Worm (Caenorhabditis elegans) whole organism, L1 larva: ENCODE measurements around the gene acer-1.
A peak's percentile ranks its signal among the peaks of the same experiment; 100 is the strongest.

Experiments
- ama-1 ChIP-seq: fragments of 150-350 bp; optimal IDR thresholded peaks from 2 replicates; lab custom pipeline; 2014
- dpl-1 ChIP-seq, 3 experiments: fragments of 150-350 bp in 2 of 3; sonication (generic microtip) in 1 of 3; optimal IDR thresholded peaks; 2 replicates each; lab custom pipeline; 2014 to 2017; ENCODE audit warnings: missing biosample characterization in 3 of 3, missing genetic modification characterization in 3 of 3, missing genetic modification reagents in 3 of 3
- elt-2 ChIP-seq: sonication (generic microtip); optimal IDR thresholded peaks from 2 replicates; lab custom pipeline; 2016; ENCODE audit warnings: missing genetic modification characterization, mild to moderate bottlenecking, inconsistent platforms, missing compliant biosample characterization, missing genetic modification reagents
- elt-3 ChIP-seq, 6 experiments: fragments of 150-350 bp in 1 of 6; sonication (generic microtip); optimal IDR thresholded peaks; 2 replicates each; lab custom pipeline; 2017 to 2018; ENCODE audit warnings: missing biosample characterization in 6 of 6, missing genetic modification characterization in 6 of 6, inconsistent platforms in 1 of 6
- fkh-10 ChIP-seq: sonication (generic microtip); optimal IDR thresholded peaks from 2 replicates; lab custom pipeline; 2017; ENCODE audit warnings: missing biosample characterization, missing genetic modification reagents, missing genetic modification characterization
- fos-1 ChIP-seq: fragments of 150-350 bp; optimal IDR thresholded peaks from 2 replicates; lab custom pipeline; 2014; ENCODE audit warnings: missing biosample characterization, missing genetic modification characterization
- lin-39 ChIP-seq: fragments of 150-350 bp; optimal IDR thresholded peaks from 2 replicates; lab custom pipeline; 2014; ENCODE audit warnings: missing biosample characterization, missing genetic modification reagents, missing genetic modification characterization
- nhr-28 ChIP-seq: fragments of 150-350 bp; optimal IDR thresholded peaks from 2 replicates; lab custom pipeline; 2014; ENCODE audit warnings: missing biosample characterization, missing genetic modification characterization
- nhr-77 ChIP-seq: fragments of 150-350 bp; optimal IDR thresholded peaks from 2 replicates; lab custom pipeline; 2014; ENCODE audit warnings: missing biosample characterization, missing genetic modification characterization
- nhr-84 ChIP-seq: sonication (generic microtip); optimal IDR thresholded peaks from 2 replicates; lab custom pipeline; 2017; ENCODE audit warnings: missing biosample characterization, missing genetic modification characterization
- tbx-2 ChIP-seq: sonication (generic microtip); optimal IDR thresholded peaks from 2 replicates; lab custom pipeline; 2016; ENCODE audit warnings: missing genetic modification characterization, missing compliant biosample characterization
- unc-62 ChIP-seq: fragments of 150-350 bp; optimal IDR thresholded peaks from 2 replicates; lab custom pipeline; 2014; ENCODE audit warnings: missing biosample characterization, missing genetic modification reagents, missing genetic modification characterization
- unc-86 ChIP-seq: sonication (generic microtip); optimal IDR thresholded peaks from 2 replicates; lab custom pipeline; 2016; ENCODE audit warnings: missing genetic modification characterization, missing compliant biosample characterization
- ztf-4 ChIP-seq: fragments of 150-350 bp; optimal IDR thresholded peaks from 2 replicates; lab custom pipeline; 2014; ENCODE audit warnings: missing biosample characterization, missing genetic modification characterization

- TF ChIP-seq nhr-77 = no peak
- TF ChIP-seq ama-1 = no peak
- no peak for TF ChIP-seq unc-86
- TF ChIP-seq unc-62 (GFP tag; lab: Kevin White, UChicago) = no peak
- no peak for TF ChIP-seq ztf-4 (tag; lab: Kevin White, UChicago)
- no peak for TF ChIP-seq lin-39 (tag; lab: Kevin White, UChicago)
- no peak for TF ChIP-seq elt-2 (tag; lab: Kevin White, UChicago)
- no peak for TF ChIP-seq nhr-28
- no peak for TF ChIP-seq fos-1
- TF ChIP-seq tbx-2 (tag; lab: Kevin White, UChicago) = no peak
- no peak for TF ChIP-seq dpl-1 (GFP tag; optimal IDR thresholded peaks at IDR 0.05; lab: Kevin White, UChicago)
- no peak for TF ChIP-seq fkh-10 (GFP tag; lab: Kevin White, UChicago)
- no peak for TF ChIP-seq nhr-84 (tag; lab: Kevin White, UChicago)
- TF ChIP-seq elt-3 (tag; optimal IDR thresholded peaks at IDR 0.05; lab: Kevin White, UChicago) = peak in 1 of 6 experiments; percentile 55
Measured at ce11 chrII:6877881-6878280, 12.3 kb downstream of the acer-1 start.
